Fruit fly (Drosophila melanogaster): ENCODE results near the gene Ir100a.

Gene Ir100a

dm6 chr3R:31777482-31778165 is 23.1 kb upstream of the Ir100a start (continued):
- TF ChIP-seq Fer1 (GFP tag; optimal IDR thresholded peaks at IDR 0.05) (peak; percentile 61), sqz (GFP tag; optimal IDR thresholded peaks at IDR 0.05) (no peak), NC2α (GFP tag; optimal IDR thresholded peaks at IDR 0.05) (no peak), Mrtf (GFP tag; IDR thresholded peaks at IDR 0.05) (no peak), CG3407 (GFP tag; optimal IDR thresholded peaks at IDR 0.05) (no peak), Jarid2 (GFP tag; optimal IDR thresholded peaks at IDR 0.05) (no peak), CG6813 (GFP tag; optimal IDR thresholded peaks at IDR 0.05) (peak; percentile 12), CG32772 (GFP tag; IDR thresholded peaks at IDR 0.05) (no peak), Atf6 (GFP tag; IDR thresholded peaks at IDR 0.05) (0 out of 2 replicates have a peak, but pooled peaks have one; percentile 14), CG4854 (GFP tag; optimal IDR thresholded peaks at IDR 0.05) (no peak), CG15514 (GFP tag; optimal IDR thresholded peaks at IDR 0.05) (peak; percentile 16), schlank (tag; optimal IDR thresholded peaks at IDR 0.05) (no peak), seq (GFP tag; IDR thresholded peaks at IDR 0.05) (no peak; the same call in 1 of the 2 replicates), CG6765 (GFP tag; optimal IDR thresholded peaks at IDR 0.05) (peak; percentile 21), Dll (GFP tag; IDR thresholded peaks at IDR 0.05; ENCODE audit: partially characterized antibody) (no peak), CG4707 (GFP tag; optimal IDR thresholded peaks at IDR 0.05) (no peak), CG2199 (GFP tag; IDR thresholded peaks at IDR 0.05) (no peak), HLH3B (GFP tag; IDR thresholded peaks at IDR 0.05) (no peak), z (GFP tag; IDR thresholded peaks at IDR 0.05) (peak; percentile 85), Trl (optimal IDR thresholded peaks at IDR 0.05) (peak; percentile 70 to 95), Trl (GFP tag; optimal IDR thresholded peaks at IDR 0.05) (no peak)

- TF ChIP-seq HmgZ (tag; optimal IDR thresholded peaks at IDR 0.05) = peak; percentile 47
- peak; percentile 36 for TF ChIP-seq nmo (GFP tag; optimal IDR thresholded peaks at IDR 0.05)
- TF ChIP-seq Hand (GFP tag; optimal IDR thresholded peaks at IDR 0.05) = no peak
- peak; percentile 42 for TF ChIP-seq Chrac-16 (GFP tag; optimal IDR thresholded peaks at IDR 0.05)
- no peak for TF ChIP-seq Side (GFP tag; optimal IDR thresholded peaks at IDR 0.05)
- TF ChIP-seq CG14667 (GFP tag; IDR thresholded peaks at IDR 0.05) = no peak
- TF ChIP-seq jumu (GFP tag; optimal IDR thresholded peaks at IDR 0.05) = peak; percentile 31
- TF ChIP-seq Myb (GFP tag; optimal IDR thresholded peaks at IDR 0.05) = peak; percentile 74
- TF ChIP-seq HLHmδ (GFP tag; optimal IDR thresholded peaks at IDR 0.05) = no peak
- peak; percentile 37 for TF ChIP-seq Antp (GFP tag; optimal IDR thresholded peaks at IDR 0.05)
- TF ChIP-seq hkb (optimal IDR thresholded peaks at IDR 0.05) = peak; percentile 13
- peak; percentile 45; the same call in 1 of the 2 replicates for TF ChIP-seq hkb (GFP tag; IDR thresholded peaks at IDR 0.05)
- TF ChIP-seq ci (GFP tag; IDR thresholded peaks at IDR 0.05) = peak; percentile 59; the same call in 2 of the 3 replicates
- peak; percentile 37 for TF ChIP-seq CG12155 (GFP tag; optimal IDR thresholded peaks at IDR 0.05)
- peak; percentile 60 for TF ChIP-seq CG14710 (tag; optimal IDR thresholded peaks at IDR 0.05)
- no peak for TF ChIP-seq tio (GFP tag; optimal IDR thresholded peaks at IDR 0.05)
- TF ChIP-seq CG17912 (GFP tag; optimal IDR thresholded peaks at IDR 0.05) = no peak
- no peak for TF ChIP-seq Gsc (GFP tag; IDR thresholded peaks at IDR 0.05)
- peak; percentile 48; the same call in 1 of the 3 replicates for TF ChIP-seq CG14860 (GFP tag; IDR thresholded peaks at IDR 0.05; ENCODE audit: partially characterized antibody)
- no peak for TF ChIP-seq pb (GFP tag; optimal IDR thresholded peaks at IDR 0.05)
- TF ChIP-seq CG4424 (GFP tag; optimal IDR thresholded peaks at IDR 0.05) = peak; percentile 24
- TF ChIP-seq corto (GFP tag; optimal IDR thresholded peaks at IDR 0.05) = no peak
- TF ChIP-seq D19A (tag; optimal IDR thresholded peaks at IDR 0.05) = no peak
- peak; percentile 84 for TF ChIP-seq CG2116 (GFP tag; optimal IDR thresholded peaks at IDR 0.05)
- TF ChIP-seq MESR4 (GFP tag; optimal IDR thresholded peaks at IDR 0.05) = peak; percentile 0
- no peak for TF ChIP-seq CG8478 (optimal IDR thresholded peaks at IDR 0.05)
- no peak for TF ChIP-seq Blimp-1 (GFP tag; optimal IDR thresholded peaks at IDR 0.05)
- TF ChIP-seq Max (GFP tag; optimal IDR thresholded peaks at IDR 0.05) = peak; percentile 61
These were observed 6.9 kb upstream of the Ir100a start, which contains the start of the genes Mccc1 and Acf for dm6 chr3R:31793664-31794417. Gene Mccc1 (minus strand): TSS chr3R:31793907. Gene Acf (plus strand): TSS chr3R:31793981.

Data from whole organism, embryonic.